Fruit fly (Drosophila melanogaster) Kc167 (cell line): ENCODE results near the gene AdamTS-B.

ENCODE experiments used
- h ChIP-seq: fragments of >200 bp; optimal IDR thresholded peaks from 3 replicates; lab custom pipeline; 2018; ENCODE audit warnings: missing external identifiers
- insv ChIP-seq: fragments of >200 bp; optimal IDR thresholded peaks from 3 replicates; lab custom pipeline; 2018; ENCODE audit warnings: missing external identifiers
- psq ChIP-seq: fragments of >200 bp; optimal IDR thresholded peaks from 2 replicates; lab custom pipeline; 2017; ENCODE audit warnings: missing external identifiers

- TF ChIP-seq insv, result no peak
- no peak for TF ChIP-seq h (lab: Kevin White, UChicago)
- TF ChIP-seq psq, result no peak
Observed at dm6 chrX:5678178-5678470, 20.2 kb upstream of the AdamTS-B start.
